Worm (Caenorhabditis elegans): ENCODE results near the gene era-1.

- TF ChIP-seq ama-1 (optimal IDR thresholded peaks at IDR 0.05) (no peak), daf-12 (tag; optimal IDR thresholded peaks at IDR 0.05) (no peak), R02D3.7 (tag; optimal IDR thresholded peaks at IDR 0.05) (no peak), skn-1 (tag; optimal IDR thresholded peaks at IDR 0.05) (no peak), elt-1 (tag; optimal IDR thresholded peaks at IDR 0.05) (no peak), unc-39 (tag; optimal IDR thresholded peaks at IDR 0.05) (no peak)
Observed at ce11 chrV:6705367-6705766, 2.5 kb downstream of the era-1 start.

All from whole organism, L3 larva.